Fruit fly (Drosophila melanogaster) whole organism, adult: ENCODE results near the gene COX6AL2.
A peak's percentile ranks its signal among the peaks of the same experiment; 100 is the strongest.

Source experiments
- CG11617 ChIP-seq: fragments of 200-800 bp; sonication (Bioruptor generic); optimal IDR thresholded peaks from 2 replicates; lab custom pipeline; 2017; ENCODE audit warnings: mild to moderate bottlenecking, missing biosample characterization, missing genetic modification reagents, missing genetic modification characterization
- CG12768 ChIP-seq: fragments of 200-800 bp; sonication (Bioruptor generic); optimal IDR thresholded peaks from 2 replicates; lab custom pipeline; 2017; ENCODE audit warnings: missing biosample characterization, missing genetic modification characterization, mild to moderate bottlenecking, moderate library complexity, missing genetic modification reagents
- CG1620 ChIP-seq: fragments of 200-800 bp; sonication (Bioruptor generic); optimal IDR thresholded peaks from 2 replicates; lab custom pipeline; 2016; ENCODE audit warnings: missing biosample characterization, missing genetic modification characterization
- CG33017 ChIP-seq: fragments of 200-800 bp; sonication (Bioruptor generic); optimal IDR thresholded peaks from 2 replicates; lab custom pipeline; 2018; ENCODE audit warnings: missing biosample characterization, mild to moderate bottlenecking, missing genetic modification characterization, moderate library complexity
- CG5204 ChIP-seq: fragments of 200-800 bp; sonication (Bioruptor generic); optimal IDR thresholded peaks from 2 replicates; lab custom pipeline; 2016; ENCODE audit warnings: missing biosample characterization, missing genetic modification characterization
- CG7045 ChIP-seq: fragments of 200-800 bp; sonication (Bioruptor generic); optimal IDR thresholded peaks from 2 replicates; lab custom pipeline; 2017; ENCODE audit warnings: missing biosample characterization, mild to moderate bottlenecking, missing genetic modification characterization
- CG7101 ChIP-seq: fragments of 200-800 bp; sonication (Bioruptor generic); optimal IDR thresholded peaks from 2 replicates; lab custom pipeline; 2018; ENCODE audit warnings: missing biosample characterization, mild to moderate bottlenecking, missing genetic modification characterization, moderate library complexity
- Clk ChIP-seq: fragments of 200-800 bp; sonication (Bioruptor generic); optimal IDR thresholded peaks from 2 replicates; lab custom pipeline; 2017; ENCODE audit warnings: missing biosample characterization, missing genetic modification characterization
- Crg-1 ChIP-seq: fragments of 200-800 bp; sonication (Bioruptor generic); optimal IDR thresholded peaks from 2 replicates; lab custom pipeline; 2016; ENCODE audit warnings: missing biosample characterization, missing genetic modification characterization
- Hr96 ChIP-seq: fragments of 200-800 bp; sonication (Bioruptor generic); optimal IDR thresholded peaks from 2 replicates; lab custom pipeline; 2016; ENCODE audit warnings: missing biosample characterization, missing genetic modification characterization
- Mnt ChIP-seq: fragments of 200-800 bp; sonication (Bioruptor generic); optimal IDR thresholded peaks from 2 replicates; lab custom pipeline; 2016; ENCODE audit warnings: missing biosample characterization, mild to moderate bottlenecking, missing genetic modification characterization
- bab1 ChIP-seq: fragments of 200-800 bp; sonication (Bioruptor generic); optimal IDR thresholded peaks from 3 replicates; lab custom pipeline; 2019; ENCODE audit warnings: missing biosample characterization, mild to moderate bottlenecking, missing genetic modification characterization, moderate library complexity
- cic ChIP-seq: fragments of 200-800 bp; sonication (Bioruptor generic); optimal IDR thresholded peaks from 2 replicates; lab custom pipeline; 2017; ENCODE audit warnings: missing biosample characterization, mild to moderate bottlenecking, missing genetic modification characterization, moderate library complexity
- cnc ChIP-seq, 2 experiments: fragments of >200 bp; optimal IDR thresholded peaks; 2 replicates each; lab custom pipeline; 2017
- kay ChIP-seq: fragments of 200-800 bp; sonication (Bioruptor generic); peaks from one replicate; lab custom pipeline; 2016; ENCODE audit warnings: missing biosample characterization, missing genetic modification characterization, borderline replicate concordance
- ovo ChIP-seq: fragments of 200-800 bp; sonication (Bioruptor generic); optimal IDR thresholded peaks from 2 replicates; lab custom pipeline; 2016; ENCODE audit warnings: missing biosample characterization, missing genetic modification characterization
- pad ChIP-seq: fragments of 200-800 bp; sonication (Bioruptor generic); optimal IDR thresholded peaks from 3 replicates; lab custom pipeline; 2017; ENCODE audit warnings: missing biosample characterization, missing genetic modification characterization, mild to moderate bottlenecking, moderate library complexity, missing genetic modification reagents
- tj ChIP-seq: fragments of 200-800 bp; sonication (Bioruptor generic); optimal IDR thresholded peaks from 3 replicates; lab custom pipeline; 2017; ENCODE audit warnings: missing biosample characterization, mild to moderate bottlenecking, missing genetic modification characterization, moderate library complexity
- toe ChIP-seq: fragments of 200-800 bp; sonication (Bioruptor generic); optimal IDR thresholded peaks from 2 replicates; lab custom pipeline; 2016; ENCODE audit warnings: missing biosample characterization, missing genetic modification characterization

The COX6AL2 gene

dm6 chr3L:18863327-18863726, 50.6 kb downstream of the COX6AL2 start, which contains the start of gene CG6865:
Gene CG6865 (plus strand): TSS chr3L:18863647.
- TF ChIP-seq CG12768 (GFP tag; lab: Kevin White, UChicago) (no peak), Hr96 (GFP tag; lab: Kevin White, UChicago) (no peak), pad (GFP tag; lab: Kevin White, UChicago) (no peak), CG33017 (no peak), CG7101 (tag; lab: Kevin White, UChicago) (no peak), Crg-1 (GFP tag; lab: Kevin White, UChicago) (no peak), Clk (GFP tag; lab: Kevin White, UChicago) (no peak), bab1 (GFP tag; lab: Kevin White, UChicago) (no peak), tj (GFP tag; lab: Kevin White, UChicago) (no peak), CG1620 (GFP tag; lab: Kevin White, UChicago) (no peak), toe (no peak)

- no peak for TF ChIP-seq Mnt (GFP tag; lab: Kevin White, UChicago)
- TF ChIP-seq kay, result peak; percentile 56
Observed at dm6 chr3L:18861893-18862292, 52.1 kb downstream of the COX6AL2 start.

dm6 chr3L:18860467-18860866, 53.5 kb downstream of the COX6AL2 start:
- no peak for TF ChIP-seq cic
- TF ChIP-seq toe, result no peak
- no peak for TF ChIP-seq Crg-1 (GFP tag; lab: Kevin White, UChicago)
- no peak for TF ChIP-seq pad (GFP tag; lab: Kevin White, UChicago)
- no peak for TF ChIP-seq CG5204 (GFP tag; lab: Kevin White, UChicago)
- no peak for TF ChIP-seq Mnt (GFP tag; lab: Kevin White, UChicago)
- TF ChIP-seq ovo, result no peak
- no peak for TF ChIP-seq CG7101 (tag; lab: Kevin White, UChicago)
- TF ChIP-seq CG12768 (GFP tag; lab: Kevin White, UChicago), result no peak
- TF ChIP-seq bab1 (GFP tag; lab: Kevin White, UChicago), result no peak
- no peak for TF ChIP-seq CG11617 (GFP tag; lab: Kevin White, UChicago)
- no peak for TF ChIP-seq kay
- no peak for TF ChIP-seq cnc (optimal IDR thresholded peaks at IDR 0.05; lab: Kevin White, UChicago)
- no peak for TF ChIP-seq CG7045
- no peak for TF ChIP-seq Hr96 (GFP tag; lab: Kevin White, UChicago)
- no peak for TF ChIP-seq CG1620 (GFP tag; lab: Kevin White, UChicago)
